Fruit fly (Drosophila melanogaster) whole organism, embryonic: Measurements from ENCODE around the gene CG6330.

Experiments used
- BEAF-32 ChIP-seq: fragments of 200-800 bp; sonication (Bioruptor generic); optimal IDR thresholded peaks from 3 replicates; lab custom pipeline; 2017; ENCODE audit warnings: missing biosample characterization, missing genetic modification characterization, mild to moderate bottlenecking, moderate library complexity, missing genetic modification reagents
- CG10147 ChIP-seq: fragments of 200-800 bp; sonication (Bioruptor generic); optimal IDR thresholded peaks from 2 replicates; lab custom pipeline; 2019; ENCODE audit warnings: missing biosample characterization, mild to moderate bottlenecking, missing genetic modification characterization, moderate library complexity
- CG10274 ChIP-seq: fragments of 200-800 bp; sonication (Bioruptor generic); optimal IDR thresholded peaks from 3 replicates; lab custom pipeline; 2017; ENCODE audit warnings: missing biosample characterization, mild to moderate bottlenecking, missing genetic modification characterization
- CG11504 ChIP-seq: fragments of 200-800 bp; sonication (Bioruptor generic); optimal IDR thresholded peaks from 3 replicates; lab custom pipeline; 2019; ENCODE audit warnings: missing biosample characterization, mild to moderate bottlenecking, missing genetic modification characterization, moderate library complexity
- CG13296 ChIP-seq: fragments of 200-800 bp; sonication (Bioruptor generic); optimal IDR thresholded peaks from 3 replicates; lab custom pipeline; 2018; ENCODE audit warnings: missing biosample characterization, mild to moderate bottlenecking, missing genetic modification characterization
- CG1529 ChIP-seq: fragments of 200-800 bp; sonication (Bioruptor generic); optimal IDR thresholded peaks from 3 replicates; lab custom pipeline; 2018; ENCODE audit warnings: missing biosample characterization, missing genetic modification characterization
- CG15514 ChIP-seq: fragments of 200-800 bp; sonication (Bioruptor generic); optimal IDR thresholded peaks from 3 replicates; lab custom pipeline; 2017; ENCODE audit warnings: missing biosample characterization, missing genetic modification characterization, mild to moderate bottlenecking, moderate library complexity, missing genetic modification reagents
- CG1647 ChIP-seq: fragments of 200-800 bp; sonication (Bioruptor generic); optimal IDR thresholded peaks from 3 replicates; lab custom pipeline; 2016; ENCODE audit warnings: missing biosample characterization, missing genetic modification characterization
- CG18011 ChIP-seq: fragments of 200-800 bp; sonication (Bioruptor generic); optimal IDR thresholded peaks from 2 replicates; lab custom pipeline; 2017; ENCODE audit warnings: missing biosample characterization, missing genetic modification characterization, mild to moderate bottlenecking, moderate library complexity, missing genotype
- CG3995 ChIP-seq: fragments of 200-800 bp; sonication (Bioruptor generic); optimal IDR thresholded peaks from 3 replicates; lab custom pipeline; 2016; ENCODE audit warnings: missing biosample characterization, missing genetic modification characterization
- CG4328 ChIP-seq: fragments of 200-800 bp; sonication (Bioruptor generic); optimal IDR thresholded peaks from 3 replicates; lab custom pipeline; 2017; ENCODE audit warnings: missing biosample characterization, missing genetic modification reagents, missing genetic modification characterization
- CG4820 ChIP-seq: fragments of 200-800 bp; sonication (Bioruptor generic); optimal IDR thresholded peaks from 3 replicates; lab custom pipeline; 2016; ENCODE audit warnings: missing biosample characterization, missing genetic modification characterization
- CG5180 ChIP-seq: fragments of 200-800 bp; sonication (Bioruptor generic); optimal IDR thresholded peaks from 3 replicates; lab custom pipeline; 2017; ENCODE audit warnings: missing biosample characterization, missing genetic modification characterization, mild to moderate bottlenecking, moderate library complexity, missing genetic modification reagents
- CG6654 ChIP-seq: fragments of 200-800 bp; sonication (Bioruptor generic); optimal IDR thresholded peaks from 2 replicates; lab custom pipeline; 2017; ENCODE audit warnings: missing biosample characterization, mild to moderate bottlenecking, missing genetic modification characterization
- CG6689 ChIP-seq: fragments of 200-800 bp; sonication (Bioruptor generic); IDR thresholded peaks from 2 replicates; pipeline ENCODE4 v1.3.6; 2022; ENCODE audit warnings: missing biosample characterization, missing genetic modification characterization
- CG7357 ChIP-seq: fragments of 200-800 bp; sonication (Bioruptor generic); IDR thresholded peaks from 3 replicates; pipeline ENCODE4 v1.3.6; 2022; ENCODE audit warnings: missing biosample characterization, missing genetic modification characterization
- CG9215 ChIP-seq: fragments of 200-800 bp; sonication (Bioruptor generic); IDR thresholded peaks from 2 replicates; pipeline ENCODE4 v1.3.6; 2022; ENCODE audit warnings: missing biosample characterization, missing genetic modification characterization
- CG9727 ChIP-seq: fragments of 200-800 bp; sonication (Bioruptor generic); optimal IDR thresholded peaks from 3 replicates; lab custom pipeline; 2017; ENCODE audit warnings: missing biosample characterization, mild to moderate bottlenecking, missing genetic modification characterization
- CHES-1-like ChIP-seq: fragments of 200-800 bp; sonication (Bioruptor generic); optimal IDR thresholded peaks from 2 replicates; lab custom pipeline; 2016; ENCODE audit warnings: missing biosample characterization, missing genetic modification characterization
- Dbx ChIP-seq: fragments of 200-800 bp; sonication (Bioruptor generic); IDR thresholded peaks from 3 replicates; pipeline ENCODE4 v1.3.6; 2022; ENCODE audit warnings: missing biosample characterization, missing genetic modification characterization
- Drgx ChIP-seq: fragments of 200-800 bp; sonication (Bioruptor generic); IDR thresholded peaks from 2 replicates; pipeline ENCODE4 v1.3.6; 2022; ENCODE audit warnings: missing biosample characterization, missing genetic modification characterization
- H15 ChIP-seq: fragments of 200-800 bp; sonication (Bioruptor generic); IDR thresholded peaks from 3 replicates; pipeline ENCODE4 v1.3.6; 2022; ENCODE audit warnings: missing biosample characterization, missing genetic modification characterization
- HHEX ChIP-seq: fragments of 200-800 bp; sonication (Bioruptor generic); optimal IDR thresholded peaks from 3 replicates; lab custom pipeline; 2017; ENCODE audit warnings: missing biosample characterization, mild to moderate bottlenecking, missing genetic modification characterization, missing genetic modification reagents
- HLHmδ ChIP-seq: fragments of 200-800 bp; sonication (Bioruptor generic); optimal IDR thresholded peaks from 2 replicates; lab custom pipeline; 2018; ENCODE audit warnings: missing biosample characterization, mild to moderate bottlenecking, missing genetic modification characterization, moderate library complexity
- HmgZ ChIP-seq: fragments of 200-800 bp; sonication (Bioruptor generic); optimal IDR thresholded peaks from 2 replicates; lab custom pipeline; 2018; ENCODE audit warnings: missing biosample characterization, mild to moderate bottlenecking, missing genetic modification characterization
- Jarid2 ChIP-seq: fragments of 200-800 bp; sonication (Bioruptor generic); optimal IDR thresholded peaks from 3 replicates; lab custom pipeline; 2017; ENCODE audit warnings: mild to moderate bottlenecking, missing biosample characterization, missing genetic modification reagents, missing genetic modification characterization
- Lhr ChIP-seq: fragments of 200-800 bp; sonication (Bioruptor generic); optimal IDR thresholded peaks from 3 replicates; lab custom pipeline; 2017; ENCODE audit warnings: mild to moderate bottlenecking, missing biosample characterization, missing genetic modification reagents, missing genetic modification characterization
- Neu2 ChIP-seq: fragments of 200-800 bp; sonication (Bioruptor generic); optimal IDR thresholded peaks from 3 replicates; lab custom pipeline; 2016; ENCODE audit warnings: missing biosample characterization, missing genetic modification characterization, borderline replicate concordance
- NfI ChIP-seq: fragments of 200-800 bp; sonication (Bioruptor generic); optimal IDR thresholded peaks from 3 replicates; lab custom pipeline; 2018; ENCODE audit warnings: missing biosample characterization, mild to moderate bottlenecking, missing genetic modification characterization, moderate library complexity
- Six4 ChIP-seq: fragments of 200-800 bp; sonication (Bioruptor generic); optimal IDR thresholded peaks from 2 replicates; lab custom pipeline; 2016; ENCODE audit warnings: missing biosample characterization, missing genetic modification characterization
- TFAM ChIP-seq: fragments of 200-800 bp; sonication (Bioruptor generic); optimal IDR thresholded peaks from 2 replicates; lab custom pipeline; 2017; ENCODE audit warnings: missing biosample characterization, missing genetic modification characterization, inconsistent platforms
- Trl ChIP-seq, 3 experiments: fragments of >200 bp in 2 of 3; fragments of 200-800 bp in 1 of 3; sonication (Bioruptor generic) in 1 of 3; optimal IDR thresholded peaks; 2 replicates in 1 of 3; 3 replicates in 2 of 3; lab custom pipeline; 2016 to 2017; ENCODE audit warnings: missing biosample characterization in 1 of 3, missing genetic modification characterization in 1 of 3
- croc ChIP-seq: fragments of 200-800 bp; sonication (Bioruptor generic); conservative IDR thresholded peaks from 3 replicates; pipeline ENCODE4 v1.3.6; 2022; ENCODE audit warnings: missing biosample characterization, missing genetic modification characterization
- dan ChIP-seq: fragments of 200-800 bp; sonication (Bioruptor generic); IDR thresholded peaks from 2 replicates; pipeline ENCODE4 v1.3.6; 2022; ENCODE audit warnings: missing biosample characterization, missing genetic modification characterization
- exex ChIP-seq: fragments of 200-800 bp; sonication (Bioruptor generic); optimal IDR thresholded peaks from 4 replicates; lab custom pipeline; 2018; ENCODE audit warnings: missing biosample characterization, mild to moderate bottlenecking, missing genetic modification characterization, moderate library complexity
- gem ChIP-seq: fragments of 200-800 bp; sonication (Bioruptor generic); optimal IDR thresholded peaks from 2 replicates; lab custom pipeline; 2019; ENCODE audit warnings: missing biosample characterization, mild to moderate bottlenecking, missing genetic modification characterization, moderate library complexity
- gsb-n ChIP-seq: fragments of 200-800 bp; sonication (Bioruptor generic); optimal IDR thresholded peaks from 3 replicates; lab custom pipeline; 2018; ENCODE audit warnings: missing biosample characterization, mild to moderate bottlenecking, missing genetic modification characterization
- hbn ChIP-seq: fragments of 200-800 bp; sonication (Bioruptor generic); IDR thresholded peaks from 2 replicates; pipeline ENCODE4 v1.3.6; 2022; ENCODE audit warnings: missing biosample characterization, missing genetic modification characterization; ENCODE audit not compliant: partially characterized antibody
- jumu ChIP-seq: fragments of 200-800 bp; sonication (Bioruptor generic); optimal IDR thresholded peaks from 3 replicates; lab custom pipeline; 2016; ENCODE audit warnings: missing biosample characterization, missing genetic modification characterization
- lola ChIP-seq, 3 experiments: fragments of >200 bp in 2 of 3; fragments of 200-800 bp in 1 of 3; sonication (Bioruptor generic) in 1 of 3; optimal IDR thresholded peaks; 2 replicates each; lab custom pipeline; 2017 to 2019; ENCODE audit warnings: missing biosample characterization in 3 of 3, missing genetic modification characterization in 3 of 3, mild to moderate bottlenecking in 1 of 3, moderate library complexity in 1 of 3
- odd ChIP-seq: fragments of 200-800 bp; sonication (Bioruptor generic); optimal IDR thresholded peaks from 2 replicates; lab custom pipeline; 2017; ENCODE audit warnings: missing biosample characterization, mild to moderate bottlenecking, missing genetic modification characterization
- repo ChIP-seq: fragments of 200-800 bp; sonication (Bioruptor generic); optimal IDR thresholded peaks from 2 replicates; lab custom pipeline; 2016; ENCODE audit warnings: missing biosample characterization, missing genetic modification characterization
- run ChIP-seq: fragments of 200-800 bp; sonication (Bioruptor generic); optimal IDR thresholded peaks from 3 replicates; lab custom pipeline; 2018; ENCODE audit warnings: missing biosample characterization, mild to moderate bottlenecking, missing genetic modification characterization
- schlank ChIP-seq: fragments of 200-800 bp; sonication (Bioruptor generic); optimal IDR thresholded peaks from 2 replicates; lab custom pipeline; 2018; ENCODE audit warnings: missing biosample characterization, mild to moderate bottlenecking, missing genetic modification characterization
- scrt ChIP-seq: fragments of 200-800 bp; sonication (Bioruptor generic); optimal IDR thresholded peaks from 2 replicates; lab custom pipeline; 2018; ENCODE audit warnings: missing biosample characterization, mild to moderate bottlenecking, missing genetic modification characterization, moderate library complexity
- sisA ChIP-seq: fragments of 200-800 bp; sonication (Bioruptor generic); IDR thresholded peaks from 2 replicates; pipeline ENCODE4 v1.3.6; 2022; ENCODE audit warnings: missing biosample characterization, missing genetic modification characterization
- slou ChIP-seq: fragments of 200-800 bp; sonication (Bioruptor generic); optimal IDR thresholded peaks from 3 replicates; lab custom pipeline; 2016; ENCODE audit warnings: missing biosample characterization, missing genetic modification characterization
- so ChIP-seq: fragments of 200-800 bp; sonication (Bioruptor generic); IDR thresholded peaks from 3 replicates; pipeline ENCODE4 v1.3.6; 2022; ENCODE audit warnings: missing biosample characterization, missing genetic modification characterization
- tx ChIP-seq: fragments of 200-800 bp; sonication (Bioruptor generic); optimal IDR thresholded peaks from 2 replicates; lab custom pipeline; 2016; ENCODE audit warnings: missing biosample characterization, missing genetic modification characterization

Gene CG6330

dm6 chr3R:26963747-26964174, 5.5 kb upstream of the CG6330 start (continued):
- TF ChIP-seq odd (GFP tag; lab: Kevin White, UChicago) (no peak), CG1529 (peak; percentile 14), CG9215 (GFP tag; lab: Robert Waterston, UW) (peak; percentile 43; the same call in 1 of the 2 replicates), BEAF-32 (no peak), tx (GFP tag; lab: Kevin White, UChicago) (peak; percentile 3), CG10274 (GFP tag; lab: Kevin White, UChicago) (peak; percentile 5), HmgZ (tag; lab: Kevin White, UChicago) (peak; percentile 3), CG7357 (GFP tag; lab: Robert Waterston, UW) (peak; percentile 58; the same call in 1 of the 3 replicates), so (GFP tag; lab: Robert Waterston, UW) (peak; percentile 40; the same call in 1 of the 3 replicates), CG10147 (peak; percentile 67), CG6689 (GFP tag; lab: Robert Waterston, UW) (peak; percentile 78), CG11504 (tag; lab: Kevin White, UChicago) (peak; percentile 86), CG6654 (GFP tag; lab: Kevin White, UChicago) (peak; percentile 46), TFAM (peak; percentile 24), H15 (GFP tag; lab: Robert Waterston, UW) (0 out of 3 replicates have a peak, but pooled peaks have one; percentile 24), CG13296 (GFP tag; lab: Kevin White, UChicago) (peak; percentile 74), NfI (GFP tag; lab: Kevin White, UChicago) (peak; percentile 13), CG4328 (no peak), exex (tag; lab: Kevin White, UChicago) (peak; percentile 32), CG5180 (peak; percentile 68), Trl (optimal IDR thresholded peaks at IDR 0.05; lab: Kevin White, UChicago) (no peak), Trl (GFP tag; optimal IDR thresholded peaks at IDR 0.05; lab: Kevin White, UChicago) (peak; percentile 16), dan (GFP tag; lab: Robert Waterston, UW) (no peak), Dbx (GFP tag; lab: Robert Waterston, UW) (peak; percentile 32; the same call in 1 of the 3 replicates), CG9727 (GFP tag; lab: Kevin White, UChicago) (peak; percentile 90), run (peak; percentile 29), CG18011 (peak; percentile 49), schlank (tag; lab: Kevin White, UChicago) (no peak), scrt (GFP tag; lab: Kevin White, UChicago) (peak; percentile 74), repo (GFP tag; lab: Kevin White, UChicago) (peak; percentile 70), HHEX (GFP tag; lab: Kevin White, UChicago) (peak; percentile 58), Jarid2 (GFP tag; lab: Kevin White, UChicago) (peak; percentile 16), Six4 (GFP tag; lab: Kevin White, UChicago) (peak; percentile 70), CHES-1-like (GFP tag; lab: Kevin White, UChicago) (peak; percentile 34), CG15514 (GFP tag; lab: Kevin White, UChicago) (peak; percentile 68), Drgx (peak; percentile 71; the same call in 1 of the 2 replicates), slou (GFP tag; lab: Kevin White, UChicago) (peak; percentile 48), gem (tag; lab: Kevin White, UChicago) (peak; percentile 64), CG1647 (GFP tag; lab: Kevin White, UChicago) (peak; percentile 65), HLHmδ (GFP tag; lab: Kevin White, UChicago) (no peak), CG4820 (GFP tag; lab: Kevin White, UChicago) (peak; percentile 79), gsb-n (tag; lab: Kevin White, UChicago) (no peak), jumu (GFP tag; lab: Kevin White, UChicago) (peak; percentile 55), sisA (GFP tag; lab: Robert Waterston, UW) (peak; percentile 52), lola (GFP tag; optimal IDR thresholded peaks at IDR 0.05; lab: Kevin White, UChicago) (peak in 1 of 3 experiments; percentile 16), Neu2 (peak; percentile 53), hbn (GFP tag; lab: Robert Waterston, UW) (0 out of 2 replicates have a peak, but pooled peaks have one; percentile 24), Lhr (no peak), croc (GFP tag; lab: Robert Waterston, UW) (peak; percentile 43; the same call in 2 of the 3 replicates), CG3995 (GFP tag; lab: Kevin White, UChicago) (no peak)
